Worm (Caenorhabditis elegans): ENCODE results near the gene F56D2.5.

- no peak for TF ChIP-seq nhr-12 (tag; optimal IDR thresholded peaks at IDR 0.05)
- no peak for TF ChIP-seq ces-1 (GFP tag; optimal IDR thresholded peaks at IDR 0.05)
- TF ChIP-seq unc-62 (GFP tag; optimal IDR thresholded peaks at IDR 0.05): no peak
- no peak for TF ChIP-seq lsy-2 (tag; optimal IDR thresholded peaks at IDR 0.05)
- no peak for TF ChIP-seq nhr-28 (tag; optimal IDR thresholded peaks at IDR 0.05)
These were observed 29.0 kb downstream of the F56D2.5 start, which contains the start of gene F09F7.6 for ce11 chrIII:5552072-5552667.

Data from whole organism, mixed stage, embryonic.